Worm (Caenorhabditis elegans) whole organism, late embryonic: ENCODE measurements around the gene T19H12.6.

Experiments
- C08G9.2 ChIP-seq: sonication (generic microtip); optimal IDR thresholded peaks from 2 replicates; lab custom pipeline; 2016; ENCODE audit warnings: mild to moderate bottlenecking, missing genetic modification characterization, moderate library complexity, missing compliant biosample characterization
- C38D4.7 ChIP-seq: fragments of 200-800 bp; sonication (Bioruptor generic); optimal IDR thresholded peaks from 2 replicates; lab custom pipeline; 2018; ENCODE audit warnings: mild to moderate bottlenecking, missing genetic modification characterization, moderate library complexity, missing compliant biosample characterization
- F13H6.1 ChIP-seq: sonication (generic microtip); optimal IDR thresholded peaks from 2 replicates; lab custom pipeline; 2016; ENCODE audit warnings: missing genetic modification characterization, missing compliant biosample characterization
- K02D7.2 ChIP-seq: sonication (generic microtip); optimal IDR thresholded peaks from 2 replicates; lab custom pipeline; 2017; ENCODE audit warnings: mild to moderate bottlenecking, missing genetic modification characterization, missing compliant biosample characterization
- K09A11.1 ChIP-seq: sonication (generic microtip); optimal IDR thresholded peaks from 2 replicates; lab custom pipeline; 2017; ENCODE audit warnings: antibody characterized with exemption, mild to moderate bottlenecking, missing genetic modification characterization, missing compliant biosample characterization; ENCODE audit not compliant: insufficient read depth
- Y22D7AL.16 ChIP-seq: sonication (generic microtip); optimal IDR thresholded peaks from 2 replicates; lab custom pipeline; 2016; ENCODE audit warnings: missing genetic modification characterization, missing compliant biosample characterization
- ceh-14 ChIP-seq: sonication (generic microtip); optimal IDR thresholded peaks from 2 replicates; lab custom pipeline; 2016; ENCODE audit warnings: missing genotype, missing genetic modification characterization, missing compliant biosample characterization
- ceh-22 ChIP-seq: sonication (generic microtip); optimal IDR thresholded peaks from 2 replicates; lab custom pipeline; 2017; ENCODE audit warnings: missing biosample characterization, missing genetic modification characterization
- ceh-24 ChIP-seq: sonication (generic microtip); optimal IDR thresholded peaks from 2 replicates; lab custom pipeline; 2016; ENCODE audit warnings: mild to moderate bottlenecking, missing genetic modification characterization, missing compliant biosample characterization
- ceh-34 ChIP-seq: sonication (generic microtip); optimal IDR thresholded peaks from 2 replicates; lab custom pipeline; 2016; ENCODE audit warnings: mild to moderate bottlenecking, missing genetic modification characterization, missing compliant biosample characterization
- ceh-9 ChIP-seq: sonication (generic microtip); optimal IDR thresholded peaks from 2 replicates; lab custom pipeline; 2016; ENCODE audit warnings: mild to moderate bottlenecking, missing genetic modification characterization, inconsistent platforms, missing compliant biosample characterization
- dve-1 ChIP-seq: sonication (generic microtip); optimal IDR thresholded peaks from 2 replicates; lab custom pipeline; 2017; ENCODE audit warnings: antibody characterized with exemption, mild to moderate bottlenecking, missing genetic modification characterization, missing compliant biosample characterization
- elt-2 ChIP-seq: sonication (generic microtip); optimal IDR thresholded peaks from 2 replicates; lab custom pipeline; 2016; ENCODE audit warnings: missing genetic modification reagents, missing genetic modification characterization, missing compliant biosample characterization
- elt-4 ChIP-seq: sonication (generic microtip); optimal IDR thresholded peaks from 2 replicates; lab custom pipeline; 2016; ENCODE audit warnings: missing genetic modification characterization, missing compliant biosample characterization
- eyg-1 ChIP-seq: sonication (generic microtip); optimal IDR thresholded peaks from 2 replicates; lab custom pipeline; 2016; ENCODE audit warnings: missing genotype, missing genetic modification characterization, missing compliant biosample characterization
- fax-1 ChIP-seq: sonication (generic microtip); optimal IDR thresholded peaks from 2 replicates; lab custom pipeline; 2016; ENCODE audit warnings: missing genotype, missing genetic modification characterization, missing compliant biosample characterization
- fkh-10 ChIP-seq: fragments of 150-350 bp; optimal IDR thresholded peaks from 2 replicates; lab custom pipeline; 2014; ENCODE audit warnings: missing biosample characterization, missing genetic modification reagents, missing genetic modification characterization
- hlh-6 ChIP-seq: sonication (generic microtip); optimal IDR thresholded peaks from 2 replicates; lab custom pipeline; 2016; ENCODE audit warnings: missing genotype, missing genetic modification characterization, missing compliant biosample characterization
- hlh-8 ChIP-seq: sonication (generic microtip); optimal IDR thresholded peaks from 2 replicates; lab custom pipeline; 2016; ENCODE audit warnings: missing genotype, missing genetic modification characterization, missing compliant biosample characterization
- lim-6 ChIP-seq: sonication (generic microtip); optimal IDR thresholded peaks from 2 replicates; lab custom pipeline; 2016; ENCODE audit warnings: missing genetic modification characterization, missing compliant biosample characterization
- madf-2 ChIP-seq: sonication (generic microtip); optimal IDR thresholded peaks from 2 replicates; lab custom pipeline; 2017; ENCODE audit warnings: missing genetic modification characterization, missing compliant biosample characterization
- mec-3 ChIP-seq: sonication (generic microtip); optimal IDR thresholded peaks from 2 replicates; lab custom pipeline; 2016; ENCODE audit warnings: borderline replicate concordance, missing genetic modification characterization, missing compliant biosample characterization
- nhr-232 ChIP-seq: sonication (generic microtip); optimal IDR thresholded peaks from 2 replicates; lab custom pipeline; 2016; ENCODE audit warnings: missing genetic modification characterization, missing compliant biosample characterization
- npax-4 ChIP-seq: sonication (generic microtip); optimal IDR thresholded peaks from 2 replicates; lab custom pipeline; 2016; ENCODE audit warnings: missing genetic modification characterization, missing compliant biosample characterization
- pag-3 ChIP-seq: sonication (generic microtip); optimal IDR thresholded peaks from 2 replicates; lab custom pipeline; 2016; ENCODE audit warnings: missing compliant biosample characterization, missing genetic modification characterization, borderline replicate concordance
- pat-9 ChIP-seq: fragments of 200-800 bp; sonication (Bioruptor generic); optimal IDR thresholded peaks from 2 replicates; lab custom pipeline; 2018; ENCODE audit warnings: mild to moderate bottlenecking, missing genetic modification characterization, moderate library complexity, missing compliant biosample characterization
- pax-1 ChIP-seq: fragments of 150-350 bp; optimal IDR thresholded peaks from 2 replicates; lab custom pipeline; 2014; ENCODE audit warnings: missing biosample characterization, missing genetic modification characterization
- pha-2 ChIP-seq: sonication (generic microtip); optimal IDR thresholded peaks from 2 replicates; lab custom pipeline; 2017; ENCODE audit warnings: mild to moderate bottlenecking, missing genetic modification characterization, missing compliant biosample characterization
- pqm-1 ChIP-seq: sonication (generic microtip); optimal IDR thresholded peaks from 2 replicates; lab custom pipeline; 2016; ENCODE audit warnings: missing genetic modification characterization, missing compliant biosample characterization
- pros-1 ChIP-seq: fragments of 150-350 bp; optimal IDR thresholded peaks from 2 replicates; lab custom pipeline; 2014; ENCODE audit warnings: missing biosample characterization, missing genetic modification reagents, missing genetic modification characterization
- ref-2 ChIP-seq: sonication (generic microtip); optimal IDR thresholded peaks from 2 replicates; lab custom pipeline; 2016; ENCODE audit warnings: missing genetic modification characterization, missing compliant biosample characterization
- sdc-2 ChIP-seq: sonication (generic microtip); optimal IDR thresholded peaks from 2 replicates; lab custom pipeline; 2016; ENCODE audit warnings: missing genotype, missing genetic modification characterization, missing compliant biosample characterization
- sox-2 ChIP-seq: fragments of 200-800 bp; sonication (Bioruptor generic); IDR thresholded peaks from 2 replicates; pipeline ENCODE4 v1.3.6; 2022; ENCODE audit warnings: missing genetic modification reagents, missing genetic modification characterization, missing compliant biosample characterization
- sox-4 ChIP-seq: sonication (generic microtip); optimal IDR thresholded peaks from 2 replicates; lab custom pipeline; 2017; ENCODE audit warnings: mild to moderate bottlenecking, missing genetic modification characterization, inconsistent platforms, missing compliant biosample characterization
- syd-9 ChIP-seq: sonication (generic microtip); optimal IDR thresholded peaks from 2 replicates; lab custom pipeline; 2016; ENCODE audit warnings: mild to moderate bottlenecking, missing genetic modification characterization, moderate library complexity, missing compliant biosample characterization
- tbx-7 ChIP-seq: sonication (generic microtip); optimal IDR thresholded peaks from 2 replicates; lab custom pipeline; 2016; ENCODE audit warnings: missing genotype, missing genetic modification characterization, missing compliant biosample characterization
- ttx-3 ChIP-seq: sonication (generic microtip); optimal IDR thresholded peaks from 2 replicates; lab custom pipeline; 2016; ENCODE audit warnings: missing genetic modification reagents, missing genetic modification characterization, missing compliant biosample characterization
- unc-3 ChIP-seq, 2 experiments: fragments of 200-800 bp in 1 of 2; sonication (Bioruptor generic) in 1 of 2; sonication (generic microtip) in 1 of 2; conservative IDR thresholded peaks in 1 of 2; optimal IDR thresholded peaks in 1 of 2; 2 replicates each; pipeline versions ENCODE4 v1.3.6 to Lab custom; 2016 to 2022; ENCODE audit warnings: missing compliant biosample characterization in 2 of 2, missing genetic modification characterization in 2 of 2, missing genetic modification reagents in 1 of 2
- unc-42 ChIP-seq: sonication (generic microtip); optimal IDR thresholded peaks from 2 replicates; lab custom pipeline; 2016; ENCODE audit warnings: missing genotype, missing genetic modification characterization, missing compliant biosample characterization
- unc-55 ChIP-seq: sonication (generic microtip); optimal IDR thresholded peaks from 2 replicates; lab custom pipeline; 2017; ENCODE audit warnings: missing biosample characterization, missing genetic modification reagents, missing genetic modification characterization
- zip-5 ChIP-seq: sonication (generic microtip); optimal IDR thresholded peaks from 2 replicates; lab custom pipeline; 2016; ENCODE audit warnings: missing genetic modification characterization, missing compliant biosample characterization
- ztf-16 ChIP-seq: sonication (generic microtip); optimal IDR thresholded peaks from 2 replicates; lab custom pipeline; 2017; ENCODE audit warnings: missing genetic modification characterization, missing compliant biosample characterization

The T19H12.6 gene

DNA sequence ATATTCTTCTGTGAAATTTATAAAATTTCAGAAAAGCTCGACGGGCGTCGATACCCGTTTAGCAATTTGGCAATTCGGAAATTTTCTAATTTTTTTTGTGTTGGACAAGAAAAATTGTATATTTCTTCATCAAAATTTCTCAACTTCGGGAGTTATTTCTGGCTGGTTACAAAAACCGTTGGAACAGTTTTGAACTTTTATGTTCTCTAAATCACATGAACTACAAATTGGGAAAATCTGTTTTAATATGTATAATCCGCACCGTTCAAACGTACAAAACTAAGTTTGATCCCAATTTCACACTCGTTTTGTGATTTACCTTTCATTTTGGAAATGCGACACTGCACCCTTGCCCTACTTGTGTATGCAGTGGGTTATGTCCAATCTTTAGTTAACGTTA, 7.9 kb upstream of the T19H12.6 start, which contains the start of gene T19H12.3:
Gene T19H12.3, plus strand, starts transcription at position 301 of the 400 bp plus-strand sequence.
- TF ChIP-seq ceh-22 (tag; lab: Kevin White, UChicago): no peak
- TF ChIP-seq mec-3 (tag; lab: Kevin White, UChicago): no peak
- TF ChIP-seq tbx-7 (tag; lab: Kevin White, UChicago): no peak
- TF ChIP-seq K09A11.1 (tag; lab: Kevin White, UChicago): no peak
- no peak for TF ChIP-seq ref-2 (tag; lab: Kevin White, UChicago)
- no peak for TF ChIP-seq unc-3 (GFP tag; conservative IDR thresholded peaks at IDR 0.05; lab: Robert Waterston, UW)
- TF ChIP-seq unc-3 (tag; optimal IDR thresholded peaks at IDR 0.05; lab: Kevin White, UChicago): no peak
- no peak for TF ChIP-seq ceh-24
- no peak for TF ChIP-seq nhr-232 (tag; lab: Kevin White, UChicago)
- no peak for TF ChIP-seq madf-2 (tag; lab: Kevin White, UChicago)
- TF ChIP-seq C08G9.2 (tag; lab: Kevin White, UChicago): no peak
- TF ChIP-seq hlh-8 (tag; lab: Kevin White, UChicago): no peak
- TF ChIP-seq dve-1 (tag; lab: Kevin White, UChicago): no peak
- no peak for TF ChIP-seq fkh-10
- no peak for TF ChIP-seq eyg-1 (tag; lab: Kevin White, UChicago)
- TF ChIP-seq pat-9 (tag; lab: Kevin White, UChicago): no peak
- TF ChIP-seq npax-4 (tag; lab: Kevin White, UChicago): no peak
- no peak for TF ChIP-seq elt-2 (tag; lab: Kevin White, UChicago)
- no peak for TF ChIP-seq sox-4 (tag; lab: Kevin White, UChicago)
- TF ChIP-seq syd-9 (tag; lab: Kevin White, UChicago): no peak

ce11 chrV:4884490-4884889, 7.0 kb upstream of the T19H12.6 start, which contains the start of gene T19H12.12:
Gene T19H12.12, plus strand, starts transcription at chrV:4884790.
- TF ChIP-seq elt-4 (tag; lab: Kevin White, UChicago) (no peak), ceh-34 (tag; lab: Kevin White, UChicago) (no peak), hlh-6 (no peak), ztf-16 (tag; lab: Kevin White, UChicago) (no peak), pqm-1 (no peak), ceh-14 (tag; lab: Kevin White, UChicago) (no peak), tbx-7 (tag; lab: Kevin White, UChicago) (no peak), pha-2 (tag; lab: Kevin White, UChicago) (no peak), K09A11.1 (tag; lab: Kevin White, UChicago) (no peak), F13H6.1 (tag; lab: Kevin White, UChicago) (no peak), K02D7.2 (tag; lab: Kevin White, UChicago) (no peak), npax-4 (tag; lab: Kevin White, UChicago) (no peak), C38D4.7 (GFP tag; lab: Kevin White, UChicago) (no peak), pag-3 (tag; lab: Kevin White, UChicago) (no peak), sox-4 (tag; lab: Kevin White, UChicago) (no peak), ceh-24 (no peak), lim-6 (tag; lab: Kevin White, UChicago) (no peak), sdc-2 (tag; lab: Kevin White, UChicago) (no peak), ceh-9 (no peak), sox-2 (GFP tag; lab: Robert Waterston, UW) (no peak)
- TF ChIP-seq, all 69 proteins: peak for 0

ce11 chrV:4881377-4881776, 3.9 kb upstream of the T19H12.6 start, which contains the start of gene str-32:
Gene str-32, minus strand, starts transcription at chrV:4881477.
- no peak for TF ChIP-seq lim-6 (tag; lab: Kevin White, UChicago)
- TF ChIP-seq unc-55 (GFP tag; lab: Kevin White, UChicago): no peak
- no peak for TF ChIP-seq ceh-24
- TF ChIP-seq pax-1: no peak
- TF ChIP-seq ref-2 (tag; lab: Kevin White, UChicago): no peak
- TF ChIP-seq C08G9.2 (tag; lab: Kevin White, UChicago): no peak
- no peak for TF ChIP-seq zip-5 (tag; lab: Kevin White, UChicago)
- TF ChIP-seq fax-1 (tag; lab: Kevin White, UChicago): no peak
- TF ChIP-seq elt-2 (tag; lab: Kevin White, UChicago): no peak
- no peak for TF ChIP-seq unc-42 (tag; lab: Kevin White, UChicago)
- TF ChIP-seq ttx-3: no peak
- TF ChIP-seq K09A11.1 (tag; lab: Kevin White, UChicago): no peak
- TF ChIP-seq nhr-232 (tag; lab: Kevin White, UChicago): no peak
- no peak for TF ChIP-seq Y22D7AL.16 (tag; lab: Kevin White, UChicago)
- no peak for TF ChIP-seq tbx-7 (tag; lab: Kevin White, UChicago)
- no peak for TF ChIP-seq pros-1
